Fruit fly (Drosophila melanogaster): ENCODE data around the gene CG4709.

CG4709 gene

dm6 chr2L:9945086-9945485, 9.0 kb upstream of the CG4709 start:
- TF ChIP-seq Mio (GFP tag; optimal IDR thresholded peaks at IDR 0.05) (no peak), lola (GFP tag; optimal IDR thresholded peaks at IDR 0.05) (no peak), dsf (GFP tag; optimal IDR thresholded peaks at IDR 0.05; ENCODE audit: borderline replicate concordance) (no peak), CrebA (GFP tag; optimal IDR thresholded peaks at IDR 0.05; ENCODE audit: borderline replicate concordance) (no peak), dmrt93B (GFP tag; optimal IDR thresholded peaks at IDR 0.05) (no peak), Hnf4 (GFP tag; optimal IDR thresholded peaks at IDR 0.05) (peak; percentile 39), HLH106 (tag; optimal IDR thresholded peaks at IDR 0.05) (no peak)

dm6 chr2L:9946051-9946450, 8.1 kb upstream of the CG4709 start:
- TF ChIP-seq Jra (GFP tag; optimal IDR thresholded peaks at IDR 0.05), result no peak
- TF ChIP-seq br (GFP tag; optimal IDR thresholded peaks at IDR 0.05), result no peak
- TF ChIP-seq dmrt93B (GFP tag; optimal IDR thresholded peaks at IDR 0.05), result no peak
- peak; percentile 75 for TF ChIP-seq Dif (GFP tag; optimal IDR thresholded peaks at IDR 0.05; ENCODE audit: partially characterized antibody)
- no peak for TF ChIP-seq brk (GFP tag; optimal IDR thresholded peaks at IDR 0.05)
- no peak for TF ChIP-seq ey (GFP tag; optimal IDR thresholded peaks at IDR 0.05)
- TF ChIP-seq dsf (GFP tag; optimal IDR thresholded peaks at IDR 0.05; ENCODE audit: borderline replicate concordance), result no peak
- TF ChIP-seq pan (optimal IDR thresholded peaks at IDR 0.05), result no peak
- no peak for TF ChIP-seq N (GFP tag; optimal IDR thresholded peaks at IDR 0.05)
- no peak for TF ChIP-seq woc (GFP tag; optimal IDR thresholded peaks at IDR 0.05)
- no peak for TF ChIP-seq Hnf4 (GFP tag; optimal IDR thresholded peaks at IDR 0.05)
- no peak for TF ChIP-seq rgr (GFP tag; optimal IDR thresholded peaks at IDR 0.05)
- no peak for TF ChIP-seq CG9705 (GFP tag; optimal IDR thresholded peaks at IDR 0.05)
- TF ChIP-seq GATAd (GFP tag; optimal IDR thresholded peaks at IDR 0.05), result no peak
- TF ChIP-seq Rel (GFP tag; optimal IDR thresholded peaks at IDR 0.05), result no peak
- no peak for TF ChIP-seq Rel (tag; optimal IDR thresholded peaks at IDR 0.05)
- no peak for TF ChIP-seq Mio (GFP tag; optimal IDR thresholded peaks at IDR 0.05)
- no peak for TF ChIP-seq Hr78 (GFP tag; optimal IDR thresholded peaks at IDR 0.05)
- peak; percentile 62 for TF ChIP-seq Hr83 (GFP tag; optimal IDR thresholded peaks at IDR 0.05; ENCODE audit: poor library complexity, severe bottlenecking)
- peak; percentile 56 for TF ChIP-seq Vsx2 (GFP tag; optimal IDR thresholded peaks at IDR 0.05; ENCODE audit: partially characterized antibody)
- TF ChIP-seq sage (GFP tag; optimal IDR thresholded peaks at IDR 0.05), result no peak
- TF ChIP-seq HLH106 (tag; optimal IDR thresholded peaks at IDR 0.05), result no peak

- TF ChIP-seq Rel (GFP tag; optimal IDR thresholded peaks at IDR 0.05), result peak; percentile 76
- peak; percentile 69 for TF ChIP-seq Rel (tag; optimal IDR thresholded peaks at IDR 0.05)
- no peak for TF ChIP-seq CrebA (GFP tag; optimal IDR thresholded peaks at IDR 0.05; ENCODE audit: borderline replicate concordance)
- TF ChIP-seq OdsH (GFP tag; optimal IDR thresholded peaks at IDR 0.05), result peak; percentile 13
- TF ChIP-seq dsf (GFP tag; optimal IDR thresholded peaks at IDR 0.05; ENCODE audit: borderline replicate concordance), result no peak
- no peak for TF ChIP-seq lola (GFP tag; optimal IDR thresholded peaks at IDR 0.05)
- peak; percentile 73 for TF ChIP-seq h (GFP tag; optimal IDR thresholded peaks at IDR 0.05)
- peak; percentile 25 for TF ChIP-seq Jra (GFP tag; optimal IDR thresholded peaks at IDR 0.05)
- peak; percentile 46 for TF ChIP-seq br (GFP tag; optimal IDR thresholded peaks at IDR 0.05)
- peak; percentile 94 for TF ChIP-seq Hr83 (GFP tag; optimal IDR thresholded peaks at IDR 0.05; ENCODE audit: poor library complexity, severe bottlenecking)
- peak; percentile 52 to 64 for TF ChIP-seq dl (GFP tag; optimal IDR thresholded peaks at IDR 0.05; ENCODE audit: insufficient read depth in 1 of 2, partially characterized antibody in 2 of 2)
- peak; percentile 17 for TF ChIP-seq woc (GFP tag; optimal IDR thresholded peaks at IDR 0.05)
- no peak for TF ChIP-seq sage (GFP tag; optimal IDR thresholded peaks at IDR 0.05)
- TF ChIP-seq brk (GFP tag; optimal IDR thresholded peaks at IDR 0.05), result peak; percentile 1
- no peak for TF ChIP-seq Dfd (GFP tag; optimal IDR thresholded peaks at IDR 0.05)
- peak; percentile 34 for TF ChIP-seq jim (GFP tag; optimal IDR thresholded peaks at IDR 0.05)
- TF ChIP-seq GATAd (GFP tag; optimal IDR thresholded peaks at IDR 0.05), result no peak
- peak; percentile 76 for TF ChIP-seq Hnf4 (GFP tag; optimal IDR thresholded peaks at IDR 0.05)
- TF ChIP-seq CG32264 (GFP tag; optimal IDR thresholded peaks at IDR 0.05), result no peak
- no peak for TF ChIP-seq CG9705 (GFP tag; optimal IDR thresholded peaks at IDR 0.05)
- TF ChIP-seq tai (GFP tag; optimal IDR thresholded peaks at IDR 0.05), result no peak
- TF ChIP-seq rgr (GFP tag; optimal IDR thresholded peaks at IDR 0.05), result peak; percentile 59
- TF ChIP-seq dmrt93B (GFP tag; optimal IDR thresholded peaks at IDR 0.05), result no peak
- peak; percentile 87 for TF ChIP-seq Dif (GFP tag; optimal IDR thresholded peaks at IDR 0.05; ENCODE audit: partially characterized antibody)
- TF ChIP-seq ey (GFP tag; optimal IDR thresholded peaks at IDR 0.05), result peak; percentile 19
- peak; percentile 36 for TF ChIP-seq Sp1 (GFP tag; optimal IDR thresholded peaks at IDR 0.05)
- TF ChIP-seq foxo (GFP tag; optimal IDR thresholded peaks at IDR 0.05), result peak in 1 of 2 experiments; percentile 29
- TF ChIP-seq HLH106 (tag; optimal IDR thresholded peaks at IDR 0.05), result no peak
- no peak for TF ChIP-seq psq (GFP tag; optimal IDR thresholded peaks at IDR 0.05)
- no peak for TF ChIP-seq Mio (GFP tag; optimal IDR thresholded peaks at IDR 0.05)
- TF ChIP-seq usp (GFP tag; optimal IDR thresholded peaks at IDR 0.05), result no peak
- TF ChIP-seq Abd-B (GFP tag; optimal IDR thresholded peaks at IDR 0.05), result no peak
- TF ChIP-seq Vsx2 (GFP tag; optimal IDR thresholded peaks at IDR 0.05; ENCODE audit: partially characterized antibody), result peak; percentile 47
- TF ChIP-seq Myc (optimal IDR thresholded peaks at IDR 0.05), result no peak
- no peak for TF ChIP-seq pan (optimal IDR thresholded peaks at IDR 0.05)
- peak; percentile 52 for TF ChIP-seq fru (GFP tag; optimal IDR thresholded peaks at IDR 0.05)
- no peak for TF ChIP-seq Hr78 (GFP tag; optimal IDR thresholded peaks at IDR 0.05)
- TF ChIP-seq N (GFP tag; optimal IDR thresholded peaks at IDR 0.05), result no peak
- TF ChIP-seq sv (GFP tag; optimal IDR thresholded peaks at IDR 0.05), result no peak
Measured at dm6 chr2L:9947265-9947664, 6.9 kb upstream of the CG4709 start, which contains the start of gene CG5853. Gene CG5853 (minus strand): TSS chr2L:9947648.

All from whole organism, wandering third instar larva.